Worm (Caenorhabditis elegans) whole organism, mixed stage, embryonic: ENCODE data around the gene sri-57.
"Not testable (repeated sequence)": the region's sequence is repeated elsewhere in the genome, so short reads cannot be mapped to it uniquely, and the experiment has no call there.

Experiments
- nhr-2 ChIP-seq: fragments of 150-350 bp; optimal IDR thresholded peaks from 2 replicates; lab custom pipeline; 2014; ENCODE audit warnings: missing biosample characterization, missing genetic modification characterization
- nhr-76 ChIP-seq: sonication (generic microtip); optimal IDR thresholded peaks from 2 replicates; lab custom pipeline; 2017; ENCODE audit warnings: missing biosample characterization, missing genetic modification characterization
- pha-4 ChIP-seq: fragments of 150-350 bp; optimal IDR thresholded peaks from 2 replicates; lab custom pipeline; 2018; ENCODE audit warnings: missing biosample characterization, missing genetic modification reagents, missing genetic modification characterization
- unc-39 ChIP-seq: fragments of 150-350 bp; optimal IDR thresholded peaks from 2 replicates; lab custom pipeline; 2014; ENCODE audit warnings: missing biosample characterization, missing genetic modification characterization

DNA sequence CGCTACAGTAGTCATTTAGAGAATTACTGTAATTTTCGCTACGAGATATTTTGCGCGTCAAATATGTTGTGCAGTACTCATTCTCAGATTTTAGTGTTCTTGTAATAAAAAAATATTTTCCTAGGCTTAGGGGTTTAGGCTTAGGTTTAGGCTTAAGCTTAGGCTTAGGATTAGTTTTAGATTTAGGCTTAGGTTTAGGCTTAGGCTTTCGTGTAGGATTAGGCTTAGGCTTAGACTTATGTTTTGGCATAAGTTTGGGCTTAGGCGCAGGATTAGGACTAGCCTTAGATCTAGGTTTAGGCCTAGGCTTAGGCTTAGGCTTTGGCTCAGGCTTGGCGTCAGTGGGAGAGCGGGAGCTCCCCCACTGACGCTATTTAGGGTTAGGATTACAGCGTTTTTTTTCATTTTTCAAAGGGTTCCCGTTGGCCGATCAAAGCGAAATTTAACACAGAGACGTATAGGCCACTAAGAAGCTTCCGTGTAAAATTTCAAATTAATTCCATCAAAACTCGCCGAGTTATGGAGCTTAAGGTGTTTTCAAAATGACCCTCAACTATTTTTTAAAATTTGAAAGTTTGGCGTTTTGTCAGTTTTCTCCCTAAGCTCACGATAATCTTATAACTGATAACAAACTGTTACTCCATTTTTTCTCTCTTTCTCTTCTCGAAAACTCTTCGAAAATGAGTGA, 32.7 kb downstream of the sri-57 start, which contains the start of gene F22E5.8:
- TF ChIP-seq nhr-76 (tag; lab: Kevin White, UChicago); nhr-2 (tag; lab: Kevin White, UChicago); unc-39 (tag; lab: Kevin White, UChicago); pha-4: not testable (repeated sequence)
